Fruit fly (Drosophila melanogaster) whole organism, prepupa: ENCODE results near the gene CG8461.

Experiments
- Blimp-1 ChIP-seq: fragments of 200-800 bp; sonication (Bioruptor generic); optimal IDR thresholded peaks from 3 replicates; lab custom pipeline; 2017; ENCODE audit warnings: missing biosample characterization, missing genetic modification characterization, mild to moderate bottlenecking, moderate library complexity, missing genetic modification reagents
- CG10669 ChIP-seq: fragments of 200-800 bp; sonication (Bioruptor generic); optimal IDR thresholded peaks from 3 replicates; lab custom pipeline; 2018; ENCODE audit warnings: missing biosample characterization, mild to moderate bottlenecking, missing genetic modification characterization, moderate library complexity
- CG11902 ChIP-seq: fragments of 200-800 bp; sonication (Bioruptor generic); optimal IDR thresholded peaks from 3 replicates; lab custom pipeline; 2016; ENCODE audit warnings: missing biosample characterization, missing genetic modification characterization
- CG6808 ChIP-seq: fragments of 200-800 bp; sonication (Bioruptor generic); optimal IDR thresholded peaks from 3 replicates; lab custom pipeline; 2017; ENCODE audit warnings: missing biosample characterization, missing genetic modification characterization, mild to moderate bottlenecking, moderate library complexity, missing genetic modification reagents
- Eip93F ChIP-seq: fragments of 200-800 bp; sonication (Bioruptor generic); optimal IDR thresholded peaks from 2 replicates; lab custom pipeline; 2016; ENCODE audit warnings: missing biosample characterization, mild to moderate bottlenecking, missing genetic modification characterization

dm6 chr3R:14542038-14542437, 28.6 kb upstream of the CG8461 start:
- TF ChIP-seq CG11902: no peak
- TF ChIP-seq Eip93F (GFP tag; lab: Kevin White, UChicago): no peak
- no peak for TF ChIP-seq CG6808
- no peak for TF ChIP-seq Blimp-1
- no peak for TF ChIP-seq CG10669 (GFP tag; lab: Kevin White, UChicago)
